Worm (Caenorhabditis elegans) whole organism, L1 larva: ENCODE data around the gene pcs-1.

Experiments used
- C16A3.4 ChIP-seq: fragments of 150-350 bp; optimal IDR thresholded peaks from 2 replicates; lab custom pipeline; 2014; ENCODE audit warnings: missing biosample characterization, missing genetic modification characterization
- F16B12.6 ChIP-seq: fragments of 150-350 bp; optimal IDR thresholded peaks from 2 replicates; lab custom pipeline; 2014; ENCODE audit warnings: missing biosample characterization, missing genetic modification characterization
- Y116A8C.19 ChIP-seq: sonication (generic microtip); optimal IDR thresholded peaks from 2 replicates; lab custom pipeline; 2016; ENCODE audit warnings: missing compliant biosample characterization, missing genetic modification characterization, borderline replicate concordance
- aha-1 ChIP-seq: fragments of 150-350 bp; optimal IDR thresholded peaks from 2 replicates; lab custom pipeline; 2014; ENCODE audit warnings: missing biosample characterization, missing genetic modification characterization
- alr-1 ChIP-seq: fragments of 200-800 bp; sonication (Bioruptor generic); optimal IDR thresholded peaks from 2 replicates; lab custom pipeline; 2018; ENCODE audit warnings: borderline replicate concordance, mild to moderate bottlenecking, missing genetic modification characterization, missing compliant biosample characterization
- blmp-1 ChIP-seq: fragments of 150-350 bp; optimal IDR thresholded peaks from 2 replicates; lab custom pipeline; 2014; ENCODE audit warnings: missing biosample characterization, missing genetic modification characterization
- ceh-8 ChIP-seq: fragments of 200-800 bp; sonication (Bioruptor generic); optimal IDR thresholded peaks from 2 replicates; lab custom pipeline; 2018; ENCODE audit warnings: mild to moderate bottlenecking, missing genetic modification characterization, moderate library complexity, missing compliant biosample characterization
- ceh-88 ChIP-seq: fragments of 200-800 bp; sonication (Bioruptor generic); IDR thresholded peaks from 2 replicates; pipeline ENCODE4 v1.3.6; 2022; ENCODE audit warnings: missing genetic modification characterization, missing compliant biosample characterization
- ceh-90 ChIP-seq: sonication (generic microtip); optimal IDR thresholded peaks from 2 replicates; lab custom pipeline; 2016; ENCODE audit warnings: missing genetic modification characterization, missing compliant biosample characterization
- dpl-1 ChIP-seq, 3 experiments: fragments of 150-350 bp in 2 of 3; sonication (generic microtip) in 1 of 3; optimal IDR thresholded peaks; 2 replicates each; lab custom pipeline; 2014 to 2017; ENCODE audit warnings: missing biosample characterization in 3 of 3, missing genetic modification characterization in 3 of 3, missing genetic modification reagents in 3 of 3
- dsc-1 ChIP-seq: sonication (generic microtip); optimal IDR thresholded peaks from 2 replicates; lab custom pipeline; 2016; ENCODE audit warnings: mild to moderate bottlenecking, missing genetic modification characterization, missing compliant biosample characterization
- efl-1 ChIP-seq, 4 experiments: fragments of 150-350 bp; optimal IDR thresholded peaks in 3 of 4; peaks in 1 of 4; 1 replicate in 1 of 4; 2 replicates in 3 of 4; lab custom pipeline; 2014; ENCODE audit warnings: missing biosample characterization in 2 of 4, missing genetic modification characterization in 2 of 4, missing genetic modification reagents in 2 of 4
- efl-3 ChIP-seq: fragments of 200-800 bp; sonication (Bioruptor generic); optimal IDR thresholded peaks from 2 replicates; lab custom pipeline; 2018; ENCODE audit warnings: mild to moderate bottlenecking, missing genetic modification characterization, missing compliant biosample characterization
- egl-13 ChIP-seq: sonication (generic microtip); optimal IDR thresholded peaks from 2 replicates; lab custom pipeline; 2016; ENCODE audit warnings: missing genotype, missing genetic modification reagents, missing genetic modification characterization, missing compliant biosample characterization
- egl-27 ChIP-seq, 2 experiments: fragments of 150-350 bp in 1 of 2; sonication (generic microtip); optimal IDR thresholded peaks; 3 replicates each; lab custom pipeline; 2017 to 2018; ENCODE audit warnings: missing biosample characterization in 2 of 2, missing genetic modification characterization in 2 of 2, missing genetic modification reagents in 2 of 2
- elt-3 ChIP-seq, 6 experiments: fragments of 150-350 bp in 1 of 6; sonication (generic microtip); optimal IDR thresholded peaks; 2 replicates each; lab custom pipeline; 2017 to 2018; ENCODE audit warnings: missing biosample characterization in 6 of 6, missing genetic modification characterization in 6 of 6, inconsistent platforms in 1 of 6
- ets-5 ChIP-seq: fragments of 200-800 bp; sonication (Bioruptor generic); IDR thresholded peaks from 2 replicates; pipeline ENCODE4 v1.3.6; 2022; ENCODE audit warnings: missing genetic modification characterization, missing compliant biosample characterization
- fkh-10 ChIP-seq: sonication (generic microtip); optimal IDR thresholded peaks from 2 replicates; lab custom pipeline; 2017; ENCODE audit warnings: missing biosample characterization, missing genetic modification reagents, missing genetic modification characterization
- fkh-8 ChIP-seq: sonication (generic microtip); optimal IDR thresholded peaks from 2 replicates; lab custom pipeline; 2016; ENCODE audit warnings: mild to moderate bottlenecking, missing genetic modification characterization, missing compliant biosample characterization
- hlh-17 ChIP-seq: fragments of 200-800 bp; sonication (Bioruptor generic); optimal IDR thresholded peaks from 2 replicates; lab custom pipeline; 2018; ENCODE audit warnings: missing genetic modification characterization, mild to moderate bottlenecking, missing compliant biosample characterization, moderate library complexity, borderline replicate concordance
- irx-1 ChIP-seq: sonication (generic microtip); optimal IDR thresholded peaks from 2 replicates; lab custom pipeline; 2016; ENCODE audit warnings: missing genetic modification characterization, missing compliant biosample characterization
- isw-1 ChIP-seq: fragments of 200-800 bp; sonication (Bioruptor generic); IDR thresholded peaks from 2 replicates; pipeline ENCODE4 v1.3.6; 2022; ENCODE audit warnings: missing genetic modification characterization, missing compliant biosample characterization
- jun-1 ChIP-seq: fragments of 150-350 bp; optimal IDR thresholded peaks from 2 replicates; lab custom pipeline; 2014; ENCODE audit warnings: missing biosample characterization, missing genetic modification reagents, missing genetic modification characterization
- lin-35 ChIP-seq, 2 experiments: fragments of 150-350 bp; optimal IDR thresholded peaks; 2 replicates each; lab custom pipeline; 2014; ENCODE audit warnings: missing biosample characterization in 2 of 2, missing genetic modification characterization in 2 of 2, missing genetic modification reagents in 2 of 2
- lir-3 ChIP-seq: sonication (generic microtip); optimal IDR thresholded peaks from 2 replicates; lab custom pipeline; 2016; ENCODE audit warnings: mild to moderate bottlenecking, missing genetic modification characterization, moderate library complexity, missing compliant biosample characterization; ENCODE audit not compliant: poor library complexity
- lsy-2 ChIP-seq, 2 experiments: fragments of 150-350 bp; optimal IDR thresholded peaks; 2 replicates each; lab custom pipeline; 2014; ENCODE audit warnings: missing biosample characterization in 2 of 2, missing genetic modification characterization in 2 of 2
- mdl-1 ChIP-seq, 2 experiments: fragments of 150-350 bp; optimal IDR thresholded peaks; 2 replicates each; lab custom pipeline; 2014 to 2017; ENCODE audit warnings: missing biosample characterization in 2 of 2, missing genetic modification characterization in 2 of 2, inconsistent platforms in 1 of 2
- mef-2 ChIP-seq: fragments of 150-350 bp; optimal IDR thresholded peaks from 2 replicates; lab custom pipeline; 2014; ENCODE audit warnings: missing biosample characterization, missing genetic modification characterization
- mep-1 ChIP-seq: fragments of 150-350 bp; optimal IDR thresholded peaks from 2 replicates; lab custom pipeline; 2014; ENCODE audit warnings: missing biosample characterization, missing genetic modification characterization
- nhr-11 ChIP-seq: fragments of 150-350 bp; optimal IDR thresholded peaks from 2 replicates; lab custom pipeline; 2014; ENCODE audit warnings: missing biosample characterization, missing genetic modification characterization
- nhr-12 ChIP-seq: sonication (generic microtip); optimal IDR thresholded peaks from 2 replicates; lab custom pipeline; 2017; ENCODE audit warnings: missing biosample characterization, missing genetic modification characterization
- nhr-19 ChIP-seq: fragments of 200-800 bp; sonication (Bioruptor generic); conservative IDR thresholded peaks from 2 replicates; pipeline ENCODE4 v1.3.6; 2022; ENCODE audit warnings: missing genetic modification characterization, missing compliant biosample characterization
- nhr-237 ChIP-seq: fragments of 150-350 bp; optimal IDR thresholded peaks from 2 replicates; lab custom pipeline; 2014; ENCODE audit warnings: missing biosample characterization, missing genetic modification characterization
- nhr-47 ChIP-seq: sonication (generic microtip); optimal IDR thresholded peaks from 2 replicates; lab custom pipeline; 2016; ENCODE audit warnings: mild to moderate bottlenecking, missing genetic modification characterization, moderate library complexity, missing compliant biosample characterization
- nhr-71 ChIP-seq: sonication (generic microtip); optimal IDR thresholded peaks from 2 replicates; lab custom pipeline; 2016; ENCODE audit warnings: mild to moderate bottlenecking, missing genetic modification characterization, moderate library complexity, missing compliant biosample characterization
- nhr-77 ChIP-seq: fragments of 150-350 bp; optimal IDR thresholded peaks from 2 replicates; lab custom pipeline; 2014; ENCODE audit warnings: missing biosample characterization, missing genetic modification characterization
- nhr-84 ChIP-seq: sonication (generic microtip); optimal IDR thresholded peaks from 2 replicates; lab custom pipeline; 2017; ENCODE audit warnings: missing biosample characterization, missing genetic modification characterization
- nhr-85 ChIP-seq: sonication (generic microtip); peaks from one replicate; lab custom pipeline; 2016; ENCODE audit warnings: missing genetic modification characterization, inconsistent platforms, missing compliant biosample characterization
- snpc-4 ChIP-seq: fragments of 150-350 bp; optimal IDR thresholded peaks from 2 replicates; lab custom pipeline; 2014; ENCODE audit warnings: missing biosample characterization, missing genetic modification characterization
- snu-23 ChIP-seq: sonication (generic microtip); optimal IDR thresholded peaks from 2 replicates; lab custom pipeline; 2016; ENCODE audit warnings: missing genetic modification characterization, missing compliant biosample characterization
- sox-4 ChIP-seq: sonication (generic microtip); optimal IDR thresholded peaks from 2 replicates; lab custom pipeline; 2016; ENCODE audit warnings: missing genetic modification characterization, missing compliant biosample characterization
- sptf-1 ChIP-seq: fragments of 150-350 bp; optimal IDR thresholded peaks from 2 replicates; lab custom pipeline; 2014; ENCODE audit warnings: missing biosample characterization, missing genetic modification characterization
- sup-37 ChIP-seq: fragments of 200-800 bp; sonication (Bioruptor generic); optimal IDR thresholded peaks from 2 replicates; lab custom pipeline; 2018; ENCODE audit warnings: mild to moderate bottlenecking, missing genetic modification characterization, missing compliant biosample characterization
- swsn-7 ChIP-seq: sonication (generic microtip); optimal IDR thresholded peaks from 2 replicates; lab custom pipeline; 2016; ENCODE audit warnings: missing genetic modification characterization, missing compliant biosample characterization
- unc-130 ChIP-seq: fragments of 150-350 bp; optimal IDR thresholded peaks from 2 replicates; lab custom pipeline; 2017; ENCODE audit warnings: missing biosample characterization, missing genetic modification characterization, inconsistent platforms
- unc-62 ChIP-seq: fragments of 150-350 bp; optimal IDR thresholded peaks from 2 replicates; lab custom pipeline; 2014; ENCODE audit warnings: missing biosample characterization, missing genetic modification reagents, missing genetic modification characterization
- unc-86 ChIP-seq: sonication (generic microtip); optimal IDR thresholded peaks from 2 replicates; lab custom pipeline; 2016; ENCODE audit warnings: missing genetic modification characterization, missing compliant biosample characterization
- unc-98 ChIP-seq: fragments of 200-800 bp; sonication (Bioruptor generic); IDR thresholded peaks from 2 replicates; pipeline ENCODE4 v1.3.6; 2022; ENCODE audit warnings: missing genetic modification characterization, missing compliant biosample characterization
- xbp-1 ChIP-seq: sonication (generic microtip); optimal IDR thresholded peaks from 2 replicates; lab custom pipeline; 2016; ENCODE audit warnings: missing genetic modification characterization, missing compliant biosample characterization
- zip-4 ChIP-seq: fragments of 200-800 bp; sonication (Bioruptor generic); optimal IDR thresholded peaks from 2 replicates; lab custom pipeline; 2018; ENCODE audit warnings: mild to moderate bottlenecking, missing genetic modification characterization, moderate library complexity, missing compliant biosample characterization
- ztf-4 ChIP-seq: fragments of 150-350 bp; optimal IDR thresholded peaks from 2 replicates; lab custom pipeline; 2014; ENCODE audit warnings: missing biosample characterization, missing genetic modification characterization

The pcs-1 gene

ce11 chrII:11545299-11545951 lies 32.1 kb downstream of the pcs-1 start, which contains the start of gene dnj-13:
Gene dnj-13, plus strand, starts transcription at chrII:11545701.
- TF ChIP-seq snpc-4 (tag; lab: Kevin White, UChicago) (peak; percentile 80), ets-5 (GFP tag; lab: Robert Waterston, UW) (no peak), ceh-88 (GFP tag; lab: Robert Waterston, UW) (peak; percentile 92), efl-3 (peak; percentile 62), alr-1 (no peak), egl-27 (tag; optimal IDR thresholded peaks at IDR 0.05; lab: Kevin White, UChicago) (no peak), C16A3.4 (peak; percentile 91), sptf-1 (no peak), sox-4 (tag; lab: Kevin White, UChicago) (peak; percentile 83), elt-3 (tag; optimal IDR thresholded peaks at IDR 0.05; lab: Kevin White, UChicago) (peak in 3 of 6 experiments; percentile 79 to 93 (median 85)), dpl-1 (GFP tag; optimal IDR thresholded peaks at IDR 0.05; lab: Kevin White, UChicago) (peak; percentile 74 to 81 (median 79)), lir-3 (peak; percentile 85), mep-1 (tag; lab: Kevin White, UChicago) (peak; percentile 98), mef-2 (tag; lab: Kevin White, UChicago) (peak; percentile 40), swsn-7 (tag; lab: Kevin White, UChicago) (peak; percentile 99), fkh-8 (tag; lab: Kevin White, UChicago) (peak; percentile 99), fkh-10 (peak; percentile 77), hlh-17 (no peak), irx-1 (tag; lab: Kevin White, UChicago) (peak; percentile 93), lsy-2 (tag; optimal IDR thresholded peaks at IDR 0.05; lab: Kevin White, UChicago) (peak; percentile 91), nhr-11 (tag; lab: Kevin White, UChicago) (peak; percentile 78), nhr-12 (tag; lab: Kevin White, UChicago) (no peak), lin-35 (GFP tag; optimal IDR thresholded peaks at IDR 0.05; lab: Kevin White, UChicago) (peak; percentile 85 to 89), snu-23 (GFP tag; lab: Kevin White, UChicago) (peak; percentile 100), blmp-1 (tag; lab: Kevin White, UChicago) (peak; percentile 87), Y116A8C.19 (tag; lab: Kevin White, UChicago) (no peak), egl-13 (tag; lab: Kevin White, UChicago) (peak; percentile 98), unc-98 (peak; percentile 50; the same call in 1 of the 2 replicates), aha-1 (tag; lab: Kevin White, UChicago) (peak; percentile 80), nhr-47 (tag; lab: Kevin White, UChicago) (peak; percentile 98), ztf-4 (tag; lab: Kevin White, UChicago) (peak; percentile 95), unc-62 (no peak), dsc-1 (tag; lab: Kevin White, UChicago) (peak; percentile 99), unc-86 (tag; lab: Kevin White, UChicago) (peak; percentile 95), sup-37 (GFP tag; lab: Kevin White, UChicago) (peak; percentile 87), ceh-8 (GFP tag; lab: Kevin White, UChicago) (peak; percentile 91), nhr-84 (tag; lab: Kevin White, UChicago) (no peak), F16B12.6 (tag; lab: Kevin White, UChicago) (peak; percentile 27), mdl-1 (tag; optimal IDR thresholded peaks at IDR 0.05; lab: Kevin White, UChicago) (peak in 1 of 2 experiments; percentile 92), ceh-90 (tag; lab: Kevin White, UChicago) (peak; percentile 30), zip-4 (GFP tag; lab: Kevin White, UChicago) (peak; percentile 93), nhr-85 (peak; percentile 98), nhr-77 (tag; lab: Kevin White, UChicago) (peak; percentile 91), efl-1 (optimal IDR thresholded peaks at IDR 0.05; lab: Kevin White, UChicago) (peak; percentile 80 to 83), efl-1 (GFP tag; optimal IDR thresholded peaks at IDR 0.05 in 1 of 2; lab: Kevin White, UChicago) (peak; percentile 75 to 98), nhr-19 (GFP tag; lab: Robert Waterston, UW) (peak; percentile 97), jun-1 (peak; percentile 94), nhr-71 (peak; percentile 98), xbp-1 (tag; lab: Kevin White, UChicago) (peak; percentile 96), nhr-237 (tag; lab: Kevin White, UChicago) (peak; percentile 92), isw-1 (GFP tag; lab: Robert Waterston, UW) (peak; percentile 95), unc-130 (tag; lab: Kevin White, UChicago) (peak; percentile 81)
